Fruit fly (Drosophila melanogaster): ENCODE measurements around the gene Ets96B.

The Ets96B gene

DNA sequence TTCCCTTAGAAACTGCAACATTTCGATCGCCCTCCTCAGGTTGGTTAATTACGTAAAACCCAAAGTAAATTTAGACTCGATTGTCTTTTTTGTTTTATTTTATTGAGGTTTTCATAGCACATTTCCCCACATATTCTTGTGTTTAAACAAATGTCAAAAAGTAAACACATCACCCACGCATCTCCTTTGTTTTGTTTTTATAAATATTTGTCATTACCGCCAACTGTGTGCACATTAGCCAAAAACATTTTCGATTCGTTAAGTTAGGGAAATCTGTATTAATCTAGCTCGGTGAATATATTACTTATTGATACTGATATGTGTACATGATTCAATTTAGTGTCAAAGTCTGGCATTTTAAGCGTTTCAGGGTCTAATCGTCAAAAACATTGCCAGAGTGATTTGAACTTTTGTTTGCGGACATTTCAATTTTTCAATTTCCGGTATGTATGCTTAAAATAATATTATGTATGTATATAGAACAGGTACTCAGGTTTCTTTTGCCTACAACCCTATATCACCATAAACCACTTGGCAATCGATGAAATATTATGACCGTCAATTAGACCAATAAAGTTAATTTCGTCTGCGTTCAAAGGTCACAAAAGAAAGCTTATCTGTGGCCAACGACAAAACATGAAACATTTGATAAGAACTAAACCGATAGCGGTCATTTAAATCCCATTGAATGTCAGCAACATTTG is 21.9 kb downstream of the Ets96B start (continued):
- TF ChIP-seq nerfin-2 (GFP tag; IDR thresholded peaks at IDR 0.05; ENCODE audit: partially characterized antibody) (no peak), CG6813 (GFP tag; optimal IDR thresholded peaks at IDR 0.05) (peak; percentile 86), CG1024 (GFP tag; IDR thresholded peaks at IDR 0.05) (no peak), HmgD (GFP tag; optimal IDR thresholded peaks at IDR 0.05) (no peak), CG10366 (GFP tag; IDR thresholded peaks at IDR 0.05) (no peak), fu2 (GFP tag; optimal IDR thresholded peaks at IDR 0.05) (no peak), tup (GFP tag; optimal IDR thresholded peaks at IDR 0.05) (peak; percentile 40), CG11723 (GFP tag; optimal IDR thresholded peaks at IDR 0.05) (no peak), CG15696 (tag; optimal IDR thresholded peaks at IDR 0.05) (peak; percentile 54), h (optimal IDR thresholded peaks at IDR 0.05) (no peak), CG9727 (GFP tag; optimal IDR thresholded peaks at IDR 0.05) (peak; percentile 47), CG14014 (GFP tag; IDR thresholded peaks at IDR 0.05) (peak; percentile 25; the same call in 1 of the 2 replicates), CG7786 (GFP tag; optimal IDR thresholded peaks at IDR 0.05) (no peak), Dll (GFP tag; IDR thresholded peaks at IDR 0.05; ENCODE audit: partially characterized antibody) (no peak), trh (GFP tag; optimal IDR thresholded peaks at IDR 0.05) (peak; percentile 16), CG31224 (GFP tag; IDR thresholded peaks at IDR 0.05) (no peak), CG15011 (GFP tag; optimal IDR thresholded peaks at IDR 0.05) (peak; percentile 59), CG3281 (GFP tag; optimal IDR thresholded peaks at IDR 0.05) (peak; percentile 74), run (tag; optimal IDR thresholded peaks at IDR 0.05) (peak; percentile 52), p53 (GFP tag; optimal IDR thresholded peaks at IDR 0.05) (no peak), aop (GFP tag; IDR thresholded peaks at IDR 0.05) (no peak), CG5180 (GFP tag; optimal IDR thresholded peaks at IDR 0.05) (no peak), lmd (GFP tag; IDR thresholded peaks at IDR 0.05) (no peak), Gug (GFP tag; IDR thresholded peaks at IDR 0.05) (no peak), Trl (optimal IDR thresholded peaks at IDR 0.05) (no peak), Trl (GFP tag; optimal IDR thresholded peaks at IDR 0.05) (no peak), Max (GFP tag; optimal IDR thresholded peaks at IDR 0.05) (no peak), CG12942 (GFP tag; optimal IDR thresholded peaks at IDR 0.05) (no peak), CG18599 (GFP tag; optimal IDR thresholded peaks at IDR 0.05) (no peak), CG6791 (GFP tag; IDR thresholded peaks at IDR 0.05; ENCODE audit: partially characterized antibody) (no peak), CG17802 (tag; optimal IDR thresholded peaks at IDR 0.05) (no peak), CG12769 (tag; optimal IDR thresholded peaks at IDR 0.05) (no peak), abd-A (tag; optimal IDR thresholded peaks at IDR 0.05) (no peak), CG17328 (GFP tag; IDR thresholded peaks at IDR 0.05) (no peak), CG34376 (GFP tag; optimal IDR thresholded peaks at IDR 0.05) (peak; percentile 83), B-H2 (GFP tag; optimal IDR thresholded peaks at IDR 0.05) (no peak), ci (GFP tag; IDR thresholded peaks at IDR 0.05) (0 out of 3 replicates have a peak, but pooled peaks have one; percentile 37), Bdp1 (GFP tag; optimal IDR thresholded peaks at IDR 0.05) (no peak), CG8388 (GFP tag; optimal IDR thresholded peaks at IDR 0.05) (peak; percentile 40), H15 (GFP tag; IDR thresholded peaks at IDR 0.05) (no peak), CG10959 (GFP tag; IDR thresholded peaks at IDR 0.05) (no peak), dmrt99B (tag; optimal IDR thresholded peaks at IDR 0.05) (no peak), Sry-δ (GFP tag; optimal IDR thresholded peaks at IDR 0.05) (no peak), jigr1 (GFP tag; IDR thresholded peaks at IDR 0.05) (no peak), btn (GFP tag; optimal IDR thresholded peaks at IDR 0.05) (no peak), CG12104 (GFP tag; optimal IDR thresholded peaks at IDR 0.05) (peak; percentile 24), Sin3A (optimal IDR thresholded peaks at IDR 0.05) (no peak), trem (tag; optimal IDR thresholded peaks at IDR 0.05) (peak; percentile 30), ato (GFP tag; IDR thresholded peaks at IDR 0.05; ENCODE audit: partially characterized antibody) (no peak), eve (GFP tag; optimal IDR thresholded peaks at IDR 0.05) (no peak), bowl (GFP tag; IDR thresholded peaks at IDR 0.05) (no peak)
